Fruit fly (Drosophila melanogaster): ENCODE data around the gene CG42394.
A peak's percentile ranks its signal among the peaks of the same experiment; 100 is the strongest.

CG42394 gene

dm6 chr3R:10852232-10852774 lies 2.7 kb downstream of the CG42394 start, which contains the start of gene CG4565:
Gene CG4565, plus strand, starts transcription at chr3R:10852724.
- peak; percentile 13 for TF ChIP-seq EcR (GFP tag; optimal IDR thresholded peaks at IDR 0.05)
- TF ChIP-seq Pif1A (GFP tag; optimal IDR thresholded peaks at IDR 0.05), result no peak

- no peak for TF ChIP-seq D1 (tag; optimal IDR thresholded peaks at IDR 0.05)
- no peak for TF ChIP-seq Pif1B (GFP tag; optimal IDR thresholded peaks at IDR 0.05)
- TF ChIP-seq CG4496 (GFP tag; IDR thresholded peaks at IDR 0.05), result 0 out of 3 replicates have a peak, but pooled peaks have one; percentile 35
- no peak for TF ChIP-seq gl (tag; optimal IDR thresholded peaks at IDR 0.05)
- no peak for TF ChIP-seq Ets98B (GFP tag; IDR thresholded peaks at IDR 0.05)
- TF ChIP-seq EcR (GFP tag; optimal IDR thresholded peaks at IDR 0.05), result peak; percentile 32
- no peak for TF ChIP-seq CG9948 (tag; optimal IDR thresholded peaks at IDR 0.05)
Observed at dm6 chr3R:10854243-10854874, 4.7 kb downstream of the CG42394 start, which contains the start of the genes CG6567 and CG4511. Gene CG6567, minus strand, starts transcription at chr3R:10854451. Gene CG4511, plus strand, starts transcription at chr3R:10854501.

dm6 chr3R:10856618-10857017 lies 7.0 kb downstream of the CG42394 start, which contains the start of gene CG4570:
Gene CG4570, plus strand, starts transcription at chr3R:10856807.
- TF ChIP-seq CG8301 (tag; optimal IDR thresholded peaks at IDR 0.05) (no peak), CG8159 (tag; optimal IDR thresholded peaks at IDR 0.05) (no peak), CG34367 (tag; optimal IDR thresholded peaks at IDR 0.05) (no peak), CG17806 (tag; optimal IDR thresholded peaks at IDR 0.05) (no peak), EcR (GFP tag; optimal IDR thresholded peaks at IDR 0.05) (no peak), Ets98B (GFP tag; IDR thresholded peaks at IDR 0.05) (no peak), Pif1A (GFP tag; optimal IDR thresholded peaks at IDR 0.05) (no peak), CG9948 (tag; optimal IDR thresholded peaks at IDR 0.05) (no peak), CG4496 (GFP tag; IDR thresholded peaks at IDR 0.05) (no peak)

- TF ChIP-seq D1 (tag; optimal IDR thresholded peaks at IDR 0.05) (no peak), CG15710 (tag; optimal IDR thresholded peaks at IDR 0.05) (no peak), CG10348 (GFP tag; IDR thresholded peaks at IDR 0.05) (no peak), CG8301 (tag; optimal IDR thresholded peaks at IDR 0.05) (no peak), EcR (GFP tag; optimal IDR thresholded peaks at IDR 0.05) (no peak), CG34367 (tag; optimal IDR thresholded peaks at IDR 0.05) (no peak), Pif1A (GFP tag; optimal IDR thresholded peaks at IDR 0.05) (no peak), rn (GFP tag; IDR thresholded peaks at IDR 0.05) (no peak), CG13204 (GFP tag; optimal IDR thresholded peaks at IDR 0.05) (no peak), Snoo (tag; optimal IDR thresholded peaks at IDR 0.05) (no peak), CG9948 (tag; optimal IDR thresholded peaks at IDR 0.05) (no peak), CG8159 (tag; optimal IDR thresholded peaks at IDR 0.05) (no peak), gl (tag; optimal IDR thresholded peaks at IDR 0.05) (no peak), Ets98B (GFP tag; IDR thresholded peaks at IDR 0.05) (no peak), CG14655 (GFP tag; optimal IDR thresholded peaks at IDR 0.05) (no peak), CG4496 (GFP tag; IDR thresholded peaks at IDR 0.05) (no peak), fd96Ca (GFP tag; IDR thresholded peaks at IDR 0.05) (no peak), Pif1B (GFP tag; optimal IDR thresholded peaks at IDR 0.05) (no peak), CG12605 (GFP tag; IDR thresholded peaks at IDR 0.05) (no peak), CG32121 (GFP tag; IDR thresholded peaks at IDR 0.05) (no peak)
Observed at dm6 chr3R:10859713-10860112, 10.1 kb downstream of the CG42394 start, which contains the start of gene CG14694. Gene CG14694, minus strand, starts transcription at chr3R:10859813.

dm6 chr3R:10862773-10863445 lies 13.3 kb downstream of the CG42394 start, which contains the start of gene CG6574:
Gene CG6574, minus strand, starts transcription at chr3R:10862988.
- TF ChIP-seq rn (GFP tag; IDR thresholded peaks at IDR 0.05) (no peak), EcR (GFP tag; optimal IDR thresholded peaks at IDR 0.05) (no peak), CG14655 (GFP tag; optimal IDR thresholded peaks at IDR 0.05) (no peak), CG34367 (tag; optimal IDR thresholded peaks at IDR 0.05) (peak; percentile 4), CG17806 (tag; optimal IDR thresholded peaks at IDR 0.05) (peak; percentile 26), CG12605 (GFP tag; IDR thresholded peaks at IDR 0.05) (peak; percentile 46; the same call in 1 of the 2 replicates), Pif1A (GFP tag; optimal IDR thresholded peaks at IDR 0.05) (no peak), CG8301 (tag; optimal IDR thresholded peaks at IDR 0.05) (peak; percentile 45), Snoo (tag; optimal IDR thresholded peaks at IDR 0.05) (no peak), CG9948 (tag; optimal IDR thresholded peaks at IDR 0.05) (peak; percentile 15), CG15710 (tag; optimal IDR thresholded peaks at IDR 0.05) (no peak), gl (tag; optimal IDR thresholded peaks at IDR 0.05) (no peak), CG32121 (GFP tag; IDR thresholded peaks at IDR 0.05) (peak; percentile 42; the same call in 1 of the 2 replicates), Ets98B (GFP tag; IDR thresholded peaks at IDR 0.05) (peak; percentile 36; the same call in 1 of the 2 replicates), fd96Ca (GFP tag; IDR thresholded peaks at IDR 0.05) (peak; percentile 36; the same call in 1 of the 3 replicates), CG13204 (GFP tag; optimal IDR thresholded peaks at IDR 0.05) (no peak)

dm6 chr3R:10863446-10863819 lies 13.8 kb downstream of the CG42394 start:
- TF ChIP-seq CG13204 (GFP tag; optimal IDR thresholded peaks at IDR 0.05) (no peak), fd96Ca (GFP tag; IDR thresholded peaks at IDR 0.05) (0 out of 3 replicates have a peak, but pooled peaks have one; percentile 27)

All from whole organism, pupa.